Fruit fly (Drosophila melanogaster) whole organism, prepupa: ENCODE data around the gene CG5079.
A peak's percentile ranks its signal among the peaks of the same experiment; 100 is the strongest.

Experiments used
- Blimp-1 ChIP-seq: fragments of 200-800 bp; sonication (Bioruptor generic); optimal IDR thresholded peaks from 3 replicates; lab custom pipeline; 2017; ENCODE audit warnings: missing biosample characterization, missing genetic modification characterization, mild to moderate bottlenecking, moderate library complexity, missing genetic modification reagents
- CG10669 ChIP-seq: fragments of 200-800 bp; sonication (Bioruptor generic); optimal IDR thresholded peaks from 3 replicates; lab custom pipeline; 2018; ENCODE audit warnings: missing biosample characterization, mild to moderate bottlenecking, missing genetic modification characterization, moderate library complexity
- CG11762 ChIP-seq: fragments of 200-800 bp; sonication (Bioruptor generic); optimal IDR thresholded peaks from 3 replicates; lab custom pipeline; 2016; ENCODE audit warnings: missing biosample characterization, missing genetic modification characterization; ENCODE audit not compliant: insufficient read depth
- CG11902 ChIP-seq: fragments of 200-800 bp; sonication (Bioruptor generic); optimal IDR thresholded peaks from 3 replicates; lab custom pipeline; 2016; ENCODE audit warnings: missing biosample characterization, missing genetic modification characterization
- CG15336 ChIP-seq: fragments of 200-800 bp; sonication (Bioruptor generic); IDR thresholded peaks from 2 replicates; pipeline ENCODE4 v1.3.6; 2022; ENCODE audit warnings: missing biosample characterization, missing genetic modification characterization
- CG1621 ChIP-seq: fragments of 200-800 bp; sonication (Bioruptor generic); optimal IDR thresholded peaks from 3 replicates; lab custom pipeline; 2018; ENCODE audit warnings: missing biosample characterization, mild to moderate bottlenecking, missing genetic modification characterization
- CG16779 ChIP-seq: fragments of 200-800 bp; sonication (Bioruptor generic); optimal IDR thresholded peaks from 3 replicates; lab custom pipeline; 2017; ENCODE audit warnings: missing biosample characterization, mild to moderate bottlenecking, missing genetic modification characterization
- CG31627 ChIP-seq: fragments of 200-800 bp; sonication (Bioruptor generic); optimal IDR thresholded peaks from 3 replicates; lab custom pipeline; 2016; ENCODE audit warnings: missing biosample characterization, missing genetic modification characterization
- CG3919 ChIP-seq: fragments of 200-800 bp; sonication (Bioruptor generic); optimal IDR thresholded peaks from 3 replicates; lab custom pipeline; 2016; ENCODE audit warnings: missing biosample characterization, missing genetic modification characterization
- CG4318 ChIP-seq: fragments of 200-800 bp; sonication (Bioruptor generic); optimal IDR thresholded peaks from 3 replicates; lab custom pipeline; 2017; ENCODE audit warnings: missing biosample characterization, mild to moderate bottlenecking, missing genetic modification characterization
- CG6163 ChIP-seq: fragments of 200-800 bp; sonication (Bioruptor generic); IDR thresholded peaks from 3 replicates; pipeline ENCODE4 v1.3.6; 2022; ENCODE audit warnings: missing biosample characterization, missing genetic modification characterization
- CG6276 ChIP-seq: fragments of 200-800 bp; sonication (Bioruptor generic); optimal IDR thresholded peaks from 2 replicates; lab custom pipeline; 2017; ENCODE audit warnings: missing biosample characterization, mild to moderate bottlenecking, missing genetic modification characterization
- CG6792 ChIP-seq: fragments of 200-800 bp; sonication (Bioruptor generic); optimal IDR thresholded peaks from 3 replicates; lab custom pipeline; 2016; ENCODE audit warnings: missing biosample characterization, missing genetic modification characterization
- CG8119 ChIP-seq: fragments of 200-800 bp; sonication (Bioruptor generic); IDR thresholded peaks from 3 replicates; pipeline ENCODE4 v1.3.6; 2022; ENCODE audit warnings: missing biosample characterization, missing genetic modification characterization
- CG8319 ChIP-seq: fragments of 200-800 bp; sonication (Bioruptor generic); optimal IDR thresholded peaks from 3 replicates; lab custom pipeline; 2016; ENCODE audit warnings: missing biosample characterization, missing genetic modification characterization
- CG8632 ChIP-seq: fragments of 200-800 bp; sonication (Bioruptor generic); optimal IDR thresholded peaks from 3 replicates; lab custom pipeline; 2016; ENCODE audit warnings: missing biosample characterization, missing genetic modification characterization
- CG9139 ChIP-seq: fragments of 200-800 bp; sonication (Bioruptor generic); optimal IDR thresholded peaks from 3 replicates; lab custom pipeline; 2017; ENCODE audit warnings: missing biosample characterization, mild to moderate bottlenecking, missing genetic modification characterization
- Eip75B ChIP-seq: fragments of 200-800 bp; sonication (Bioruptor generic); optimal IDR thresholded peaks from 3 replicates; lab custom pipeline; 2016; ENCODE audit warnings: missing biosample characterization, missing genetic modification characterization
- Eip78C ChIP-seq: fragments of 200-800 bp; sonication (Bioruptor generic); peaks from one replicate; lab custom pipeline; 2016; ENCODE audit warnings: missing biosample characterization, missing genetic modification characterization
- Eip93F ChIP-seq: fragments of 200-800 bp; sonication (Bioruptor generic); optimal IDR thresholded peaks from 2 replicates; lab custom pipeline; 2016; ENCODE audit warnings: missing biosample characterization, mild to moderate bottlenecking, missing genetic modification characterization
- Ets21C ChIP-seq: fragments of 200-800 bp; sonication (Bioruptor generic); optimal IDR thresholded peaks from 3 replicates; lab custom pipeline; 2016; ENCODE audit warnings: missing biosample characterization, missing genetic modification characterization
- Gug ChIP-seq: fragments of 200-800 bp; sonication (Bioruptor generic); IDR thresholded peaks from 2 replicates; pipeline ENCODE4 v1.3.6; 2022; ENCODE audit warnings: missing biosample characterization, missing genetic modification characterization
- Hr38 ChIP-seq: sonication (Bioruptor generic); optimal IDR thresholded peaks from 2 replicates; lab custom pipeline; 2016; ENCODE audit warnings: missing biosample characterization, missing genetic modification characterization
- Hr39 ChIP-seq: fragments of 200-800 bp; sonication (Bioruptor generic); optimal IDR thresholded peaks from 2 replicates; lab custom pipeline; 2016; ENCODE audit warnings: missing biosample characterization, missing genetic modification characterization
- Hr4 ChIP-seq: fragments of 200-800 bp; sonication (Bioruptor generic); optimal IDR thresholded peaks from 3 replicates; lab custom pipeline; 2016; ENCODE audit warnings: missing biosample characterization, missing genetic modification characterization
- Lpt ChIP-seq: fragments of 200-800 bp; sonication (Bioruptor generic); optimal IDR thresholded peaks from 3 replicates; lab custom pipeline; 2016; ENCODE audit warnings: missing biosample characterization, missing genetic modification characterization
- Met ChIP-seq: fragments of 200-800 bp; sonication (Bioruptor generic); optimal IDR thresholded peaks from 3 replicates; lab custom pipeline; 2016; ENCODE audit warnings: missing biosample characterization, missing genetic modification characterization
- OdsH ChIP-seq: fragments of 200-800 bp; sonication (Bioruptor generic); optimal IDR thresholded peaks from 3 replicates; lab custom pipeline; 2016; ENCODE audit warnings: missing biosample characterization, missing genetic modification characterization
- Sox102F ChIP-seq: fragments of 200-800 bp; sonication (Bioruptor generic); optimal IDR thresholded peaks from 2 replicates; lab custom pipeline; 2016; ENCODE audit warnings: missing biosample characterization, mild to moderate bottlenecking, missing genetic modification characterization
- Sox15 ChIP-seq: fragments of 200-800 bp; sonication (Bioruptor generic); optimal IDR thresholded peaks from 3 replicates; lab custom pipeline; 2016; ENCODE audit warnings: missing biosample characterization, missing genetic modification characterization
- cyc ChIP-seq: fragments of 200-800 bp; sonication (Bioruptor generic); optimal IDR thresholded peaks from 3 replicates; lab custom pipeline; 2016; ENCODE audit warnings: missing biosample characterization, missing genetic modification characterization
- dac ChIP-seq: fragments of 200-800 bp; sonication (Bioruptor generic); optimal IDR thresholded peaks from 2 replicates; lab custom pipeline; 2017; ENCODE audit warnings: missing biosample characterization, mild to moderate bottlenecking, missing genetic modification characterization
- dsx ChIP-seq: fragments of 200-800 bp; optimal IDR thresholded peaks from 3 replicates; lab custom pipeline; 2019; ENCODE audit warnings: missing biosample characterization, mild to moderate bottlenecking, missing genetic modification characterization, moderate library complexity; ENCODE audit not compliant: poor library complexity, severe bottlenecking
- eg ChIP-seq: fragments of 200-800 bp; sonication (Bioruptor generic); IDR thresholded peaks from 3 replicates; pipeline ENCODE4 v1.3.6; 2022; ENCODE audit warnings: missing biosample characterization, missing genetic modification characterization
- fd59A ChIP-seq: fragments of 200-800 bp; sonication (Bioruptor generic); optimal IDR thresholded peaks from 2 replicates; lab custom pipeline; 2017; ENCODE audit warnings: missing biosample characterization, mild to moderate bottlenecking, missing genetic modification characterization, missing genetic modification reagents
- fd85E ChIP-seq: fragments of 200-800 bp; sonication (Bioruptor generic); optimal IDR thresholded peaks from 3 replicates; lab custom pipeline; 2016; ENCODE audit warnings: missing biosample characterization, missing genetic modification characterization
- fkh ChIP-seq: fragments of 200-800 bp; sonication (Bioruptor generic); optimal IDR thresholded peaks from 3 replicates; lab custom pipeline; 2017; ENCODE audit warnings: missing biosample characterization, mild to moderate bottlenecking, missing genetic modification characterization, moderate library complexity
- lz ChIP-seq: fragments of 200-800 bp; sonication (Bioruptor generic); optimal IDR thresholded peaks from 3 replicates; lab custom pipeline; 2016; ENCODE audit warnings: missing biosample characterization, missing genetic modification characterization
- net ChIP-seq: fragments of 200-800 bp; sonication (Bioruptor generic); optimal IDR thresholded peaks from 3 replicates; lab custom pipeline; 2016; ENCODE audit warnings: missing biosample characterization, missing genetic modification characterization
- pdm3 ChIP-seq: fragments of 200-800 bp; sonication (Bioruptor generic); optimal IDR thresholded peaks from 3 replicates; lab custom pipeline; 2016; ENCODE audit warnings: missing biosample characterization, missing genetic modification characterization
- salr ChIP-seq, 2 experiments: fragments of 200-800 bp; sonication (Bioruptor generic); optimal IDR thresholded peaks; 3 replicates each; lab custom pipeline; 2016 to 2018; ENCODE audit warnings: missing biosample characterization in 2 of 2, missing genetic modification characterization in 2 of 2, mild to moderate bottlenecking in 1 of 2
- spab ChIP-seq: fragments of 200-800 bp; sonication (Bioruptor generic); optimal IDR thresholded peaks from 2 replicates; lab custom pipeline; 2017; ENCODE audit warnings: missing biosample characterization, mild to moderate bottlenecking, missing genetic modification characterization, missing genetic modification reagents
- ss ChIP-seq, 2 experiments: fragments of 200-800 bp; sonication (Bioruptor generic); optimal IDR thresholded peaks; 2 replicates in 1 of 2; 3 replicates in 1 of 2; lab custom pipeline; 2017 to 2018; ENCODE audit warnings: mild to moderate bottlenecking in 2 of 2, missing biosample characterization in 2 of 2, missing genetic modification characterization in 2 of 2, moderate library complexity in 1 of 2
- svp ChIP-seq: fragments of 200-800 bp; sonication (Bioruptor generic); peaks from one replicate; lab custom pipeline; 2016; ENCODE audit warnings: missing biosample characterization, missing genetic modification characterization

Gene CG5079

dm6 chr3R:25637294-25638174 lies 24.1 kb downstream of the CG5079 start, which contains the start of gene jigr1 (continued):
- TF ChIP-seq Eip78C, result peak; percentile 92
- TF ChIP-seq CG8632 (GFP tag; lab: Kevin White, UChicago), result peak; percentile 52
- peak; percentile 32 for TF ChIP-seq CG1621 (tag; lab: Kevin White, UChicago)
- TF ChIP-seq CG6792, result peak; percentile 64
- peak; percentile 2 for TF ChIP-seq Hr4 (GFP tag; lab: Kevin White, UChicago)
- TF ChIP-seq cyc, result peak; percentile 71
- TF ChIP-seq CG16779 (tag; lab: Kevin White, UChicago), result no peak
- TF ChIP-seq net (GFP tag; lab: Kevin White, UChicago), result peak; percentile 42
- TF ChIP-seq Hr39 (GFP tag; lab: Kevin White, UChicago), result peak; percentile 66
- peak; percentile 64 for TF ChIP-seq OdsH
- peak; percentile 20 for TF ChIP-seq Blimp-1 (GFP tag; lab: Kevin White, UChicago)
- no peak for TF ChIP-seq fd85E (GFP tag; lab: Kevin White, UChicago)
- TF ChIP-seq ss (GFP tag; optimal IDR thresholded peaks at IDR 0.05; lab: Kevin White, UChicago), result peak; percentile 74 to 80
- TF ChIP-seq CG11762 (GFP tag; lab: Kevin White, UChicago), result peak; percentile 50
- peak; percentile 68 for TF ChIP-seq lz
- peak; percentile 85 for TF ChIP-seq svp (GFP tag; lab: Kevin White, UChicago)
- peak; percentile 77 for TF ChIP-seq CG31627 (GFP tag; lab: Kevin White, UChicago)
- no peak for TF ChIP-seq eg (GFP tag; lab: Robert Waterston, UW)
- no peak for TF ChIP-seq Hr38 (GFP tag; lab: Kevin White, UChicago)
- TF ChIP-seq Sox15, result peak; percentile 21
- peak; percentile 84 for TF ChIP-seq Met (GFP tag; lab: Kevin White, UChicago)
- TF ChIP-seq Eip93F (GFP tag; lab: Kevin White, UChicago), result peak; percentile 24
- TF ChIP-seq, all 60 proteins: peak for 48

DNA sequence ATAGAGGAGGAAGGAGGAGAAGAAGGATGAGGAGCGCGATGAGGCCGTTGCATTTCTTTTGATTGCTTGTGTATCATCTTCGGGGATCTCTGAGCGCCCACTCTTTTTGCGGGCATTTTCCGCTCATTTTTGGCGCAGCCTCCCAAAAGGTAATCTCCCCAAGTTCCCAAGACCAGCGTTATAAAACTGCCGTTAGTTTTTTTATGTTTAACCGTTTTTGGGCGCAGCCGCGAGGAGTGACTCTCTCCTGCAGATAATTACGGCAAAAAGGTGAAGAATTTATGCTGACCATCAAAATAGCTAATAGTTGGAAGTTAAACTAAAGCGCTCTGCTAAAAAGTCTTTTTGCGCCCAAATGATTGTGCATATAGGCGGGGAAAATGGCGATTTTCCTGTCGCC lies 24.9 kb downstream of the CG5079 start:
- no peak for TF ChIP-seq Gug (GFP tag; lab: Robert Waterston, UW)

dm6 chr3R:25638961-25639360 lies 25.5 kb downstream of the CG5079 start:
- peak; percentile 39 for TF ChIP-seq spab (GFP tag; lab: Kevin White, UChicago)
- TF ChIP-seq dsx (GFP tag; lab: Kevin White, UChicago), result peak; percentile 72
- TF ChIP-seq CG9139 (GFP tag; lab: Kevin White, UChicago), result peak; percentile 4
- TF ChIP-seq fkh, result no peak
- peak; percentile 34 for TF ChIP-seq CG1621 (tag; lab: Kevin White, UChicago)
- peak; percentile 8 for TF ChIP-seq CG11902 (GFP tag; lab: Kevin White, UChicago)
- TF ChIP-seq Lpt, result no peak
- TF ChIP-seq lz, result peak; percentile 76
- TF ChIP-seq net (GFP tag; lab: Kevin White, UChicago), result peak; percentile 33
- no peak for TF ChIP-seq CG6276
- TF ChIP-seq CG8119 (GFP tag; lab: Robert Waterston, UW), result no peak
- TF ChIP-seq CG15336, result no peak
- TF ChIP-seq CG10669 (GFP tag; lab: Kevin White, UChicago), result peak; percentile 63
- no peak for TF ChIP-seq fd85E (GFP tag; lab: Kevin White, UChicago)
- TF ChIP-seq salr (GFP tag; optimal IDR thresholded peaks at IDR 0.05; lab: Kevin White, UChicago), result peak; percentile 16 to 17
- peak; percentile 45; the same call in 1 of the 3 replicates for TF ChIP-seq CG6163 (GFP tag; lab: Robert Waterston, UW)
- TF ChIP-seq CG31627 (GFP tag; lab: Kevin White, UChicago), result peak; percentile 67
- peak; percentile 92 for TF ChIP-seq svp (GFP tag; lab: Kevin White, UChicago)
- TF ChIP-seq fd59A (GFP tag; lab: Kevin White, UChicago), result peak; percentile 17
- peak; percentile 25 for TF ChIP-seq Hr4 (GFP tag; lab: Kevin White, UChicago)
- peak; percentile 53 for TF ChIP-seq Ets21C (GFP tag; lab: Kevin White, UChicago)
- TF ChIP-seq pdm3 (GFP tag; lab: Kevin White, UChicago), result peak; percentile 66
- TF ChIP-seq Sox102F (GFP tag; lab: Kevin White, UChicago), result peak; percentile 81
- TF ChIP-seq CG3919, result peak; percentile 72
- TF ChIP-seq Met (GFP tag; lab: Kevin White, UChicago), result peak; percentile 85
- TF ChIP-seq cyc, result peak; percentile 71
- TF ChIP-seq CG4318 (GFP tag; lab: Kevin White, UChicago), result no peak
- peak; percentile 36 for TF ChIP-seq Blimp-1 (GFP tag; lab: Kevin White, UChicago)
- peak; percentile 75 for TF ChIP-seq Eip75B
- peak; percentile 72 for TF ChIP-seq Hr39 (GFP tag; lab: Kevin White, UChicago)
- peak; percentile 93 for TF ChIP-seq Eip78C
- TF ChIP-seq CG16779 (tag; lab: Kevin White, UChicago), result no peak
- no peak for TF ChIP-seq dac (GFP tag; lab: Kevin White, UChicago)
- TF ChIP-seq CG8632 (GFP tag; lab: Kevin White, UChicago), result peak; percentile 55
- peak; percentile 13 for TF ChIP-seq CG8319 (GFP tag; lab: Kevin White, UChicago)
